Fruit fly (Drosophila melanogaster) whole organism: Measurements from ENCODE around the gene CG2962.

Experiments used
- psq ChIP-seq: fragments of >200 bp; optimal IDR thresholded peaks from 2 replicates; lab custom pipeline; 2017
- usp ChIP-seq: fragments of >200 bp; optimal IDR thresholded peaks from 2 replicates; lab custom pipeline; 2017; ENCODE audit warnings: missing biosample characterization, missing genetic modification characterization, mixed read lengths

DNA sequence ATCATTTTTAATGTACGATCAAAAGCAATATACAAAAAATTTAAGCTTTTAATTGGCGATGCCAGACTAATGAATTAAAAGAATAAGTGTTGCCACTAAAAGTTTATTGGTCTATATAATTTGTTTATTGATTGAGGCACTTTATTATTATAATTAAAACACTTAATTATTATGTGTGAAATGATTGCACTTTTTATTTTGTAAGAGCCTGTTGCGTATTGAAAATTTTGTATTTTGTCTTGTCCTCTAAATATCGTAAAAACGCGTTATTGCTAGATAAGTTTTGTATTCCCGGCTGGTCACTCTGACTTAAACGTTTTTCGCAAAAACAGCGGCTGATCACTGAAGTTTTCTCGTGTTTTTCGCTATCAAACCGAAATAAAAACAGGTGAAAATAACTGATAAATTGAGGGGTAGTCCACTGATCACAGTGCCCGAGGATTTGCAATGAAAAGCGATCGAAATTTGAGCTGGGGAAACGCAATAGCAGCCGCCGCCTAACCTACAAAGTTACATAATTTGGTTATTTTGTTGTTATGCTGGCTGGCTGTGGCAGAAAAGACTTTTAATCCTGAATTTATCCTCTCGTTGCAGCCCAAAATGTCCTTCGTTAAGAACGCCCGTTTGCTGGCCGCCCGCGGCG lies 3.6 kb downstream of the CG2962 start, which contains the start of gene ATPsyndelta:
- TF ChIP-seq psq (lab: Kevin White, UChicago) (no peak), usp (GFP tag; lab: Kevin White, UChicago) (no peak)
